Fruit fly (Drosophila melanogaster) whole organism, embryonic: Measurements from ENCODE around the gene MCU.

Source experiments
- Bteb2 ChIP-seq: fragments of 200-800 bp; sonication (Bioruptor generic); optimal IDR thresholded peaks from 2 replicates; lab custom pipeline; 2016; ENCODE audit warnings: missing biosample characterization, missing genetic modification characterization
- CG10431 ChIP-seq: fragments of 200-800 bp; sonication (Bioruptor generic); optimal IDR thresholded peaks from 3 replicates; lab custom pipeline; 2018; ENCODE audit warnings: missing biosample characterization, mild to moderate bottlenecking, missing genetic modification characterization
- CG12391 ChIP-seq: fragments of 200-800 bp; sonication (Bioruptor generic); optimal IDR thresholded peaks from 3 replicates; lab custom pipeline; 2018; ENCODE audit warnings: missing biosample characterization, mild to moderate bottlenecking, missing genetic modification characterization, moderate library complexity
- CG12769 ChIP-seq: fragments of 200-800 bp; sonication (Bioruptor generic); optimal IDR thresholded peaks from 2 replicates; lab custom pipeline; 2019; ENCODE audit warnings: missing biosample characterization, mild to moderate bottlenecking, missing genetic modification characterization, moderate library complexity
- CG17328 ChIP-seq: fragments of 200-800 bp; sonication (Bioruptor generic); IDR thresholded peaks from 2 replicates; pipeline ENCODE4 v1.3.6; 2022; ENCODE audit warnings: missing biosample characterization, missing genetic modification characterization
- CG18011 ChIP-seq: fragments of 200-800 bp; sonication (Bioruptor generic); optimal IDR thresholded peaks from 2 replicates; lab custom pipeline; 2017; ENCODE audit warnings: missing biosample characterization, missing genetic modification characterization, mild to moderate bottlenecking, moderate library complexity, missing genotype
- CG18476 ChIP-seq: fragments of 200-800 bp; sonication (Bioruptor generic); optimal IDR thresholded peaks from 2 replicates; lab custom pipeline; 2016; ENCODE audit warnings: missing biosample characterization, mild to moderate bottlenecking, missing genetic modification characterization
- CG31224 ChIP-seq: fragments of 200-800 bp; sonication (Bioruptor generic); IDR thresholded peaks from 2 replicates; pipeline ENCODE4 v1.3.6; 2022; ENCODE audit warnings: missing biosample characterization, missing genetic modification characterization
- CG3407 ChIP-seq: fragments of 200-800 bp; sonication (Bioruptor generic); optimal IDR thresholded peaks from 2 replicates; lab custom pipeline; 2018; ENCODE audit warnings: missing biosample characterization, mild to moderate bottlenecking, missing genetic modification characterization
- CG4360 ChIP-seq: fragments of 200-800 bp; sonication (Bioruptor generic); IDR thresholded peaks from 2 replicates; pipeline ENCODE4 v1.3.6; 2022; ENCODE audit warnings: missing biosample characterization, missing genetic modification characterization
- CG5953 ChIP-seq: fragments of 200-800 bp; sonication (Bioruptor generic); IDR thresholded peaks from 2 replicates; pipeline ENCODE4 v1.3.6; 2022; ENCODE audit warnings: missing biosample characterization, missing genetic modification characterization
- CG6175 ChIP-seq: fragments of 200-800 bp; sonication (Bioruptor generic); IDR thresholded peaks from 3 replicates; pipeline ENCODE4 v1.3.6; 2022; ENCODE audit warnings: missing biosample characterization, missing genetic modification characterization
- CG6854 ChIP-seq: fragments of 200-800 bp; sonication (Bioruptor generic); optimal IDR thresholded peaks from 3 replicates; lab custom pipeline; 2017; ENCODE audit warnings: missing biosample characterization, mild to moderate bottlenecking, missing genetic modification characterization
- CG7786 ChIP-seq: fragments of 200-800 bp; sonication (Bioruptor generic); optimal IDR thresholded peaks from 2 replicates; lab custom pipeline; 2016; ENCODE audit warnings: missing biosample characterization, missing genetic modification characterization
- CG7963 ChIP-seq: fragments of 200-800 bp; sonication (Bioruptor generic); IDR thresholded peaks from 3 replicates; pipeline ENCODE4 v1.3.6; 2022; ENCODE audit warnings: missing biosample characterization, missing genetic modification characterization; ENCODE audit not compliant: partially characterized antibody
- CG8765 ChIP-seq: fragments of 200-800 bp; sonication (Bioruptor generic); IDR thresholded peaks from 2 replicates; pipeline ENCODE4 v1.3.6; 2022; ENCODE audit warnings: missing biosample characterization, missing genetic modification characterization
- Doc3 ChIP-seq: fragments of 200-800 bp; sonication (Bioruptor generic); IDR thresholded peaks from 3 replicates; pipeline ENCODE4 v1.3.6; 2022; ENCODE audit warnings: missing biosample characterization, missing genetic modification characterization; ENCODE audit not compliant: partially characterized antibody
- Dp ChIP-seq: fragments of 200-800 bp; sonication (Bioruptor generic); optimal IDR thresholded peaks from 2 replicates; lab custom pipeline; 2018; ENCODE audit warnings: missing biosample characterization, mild to moderate bottlenecking, missing genetic modification characterization, moderate library complexity
- Drgx ChIP-seq: fragments of 200-800 bp; sonication (Bioruptor generic); IDR thresholded peaks from 2 replicates; pipeline ENCODE4 v1.3.6; 2022; ENCODE audit warnings: missing biosample characterization, missing genetic modification characterization
- HLHmδ ChIP-seq: fragments of 200-800 bp; sonication (Bioruptor generic); optimal IDR thresholded peaks from 2 replicates; lab custom pipeline; 2018; ENCODE audit warnings: missing biosample characterization, mild to moderate bottlenecking, missing genetic modification characterization, moderate library complexity
- HmgZ ChIP-seq: fragments of 200-800 bp; sonication (Bioruptor generic); optimal IDR thresholded peaks from 2 replicates; lab custom pipeline; 2018; ENCODE audit warnings: missing biosample characterization, mild to moderate bottlenecking, missing genetic modification characterization
- Med ChIP-seq: fragments of 200-800 bp; sonication (Bioruptor generic); peaks from one replicate; lab custom pipeline; 2016; ENCODE audit warnings: missing biosample characterization, missing genetic modification characterization, mild to moderate bottlenecking, inconsistent platforms, moderate library complexity
- Nf-YB ChIP-seq: fragments of 200-800 bp; sonication (Bioruptor generic); optimal IDR thresholded peaks from 3 replicates; lab custom pipeline; 2019; ENCODE audit warnings: missing biosample characterization, mild to moderate bottlenecking, missing genetic modification characterization, moderate library complexity
- Rx ChIP-seq: fragments of 200-800 bp; sonication (Bioruptor generic); IDR thresholded peaks from 2 replicates; pipeline ENCODE4 v1.3.6; 2022; ENCODE audit warnings: missing biosample characterization, missing genetic modification characterization
- Sox102F ChIP-seq: fragments of 200-800 bp; sonication (Bioruptor generic); optimal IDR thresholded peaks from 2 replicates; lab custom pipeline; 2018; ENCODE audit warnings: missing biosample characterization, mild to moderate bottlenecking, missing genetic modification characterization, moderate library complexity
- Sry-δ ChIP-seq: fragments of 200-800 bp; sonication (Bioruptor generic); optimal IDR thresholded peaks from 2 replicates; lab custom pipeline; 2016; ENCODE audit warnings: missing biosample characterization, missing genetic modification characterization
- Ssrp ChIP-seq: fragments of 200-800 bp; sonication (Bioruptor generic); optimal IDR thresholded peaks from 2 replicates; lab custom pipeline; 2018; ENCODE audit warnings: missing biosample characterization, mild to moderate bottlenecking, missing genetic modification characterization, moderate library complexity
- ara ChIP-seq: fragments of 200-800 bp; sonication (Bioruptor generic); IDR thresholded peaks from 2 replicates; pipeline ENCODE4 v1.3.6; 2022; ENCODE audit warnings: missing biosample characterization, missing genetic modification characterization
- ato ChIP-seq: fragments of 200-800 bp; sonication (Bioruptor generic); IDR thresholded peaks from 2 replicates; pipeline ENCODE4 v1.3.6; 2022; ENCODE audit warnings: missing biosample characterization, missing genetic modification characterization; ENCODE audit not compliant: partially characterized antibody
- chif ChIP-seq, 2 experiments: fragments of 200-800 bp; sonication (Bioruptor generic); optimal IDR thresholded peaks; 3 replicates each; lab custom pipeline; 2016; ENCODE audit warnings: missing biosample characterization in 2 of 2, missing genetic modification characterization in 2 of 2
- ci ChIP-seq: fragments of 200-800 bp; sonication (Bioruptor generic); IDR thresholded peaks from 3 replicates; pipeline ENCODE4 v1.3.6; 2022; ENCODE audit warnings: missing biosample characterization, missing genetic modification characterization
- crc ChIP-seq: fragments of 200-800 bp; sonication (Bioruptor generic); optimal IDR thresholded peaks from 2 replicates; lab custom pipeline; 2016; ENCODE audit warnings: missing biosample characterization, missing genetic modification characterization
- dmrt11E ChIP-seq: fragments of 200-800 bp; sonication (Bioruptor generic); optimal IDR thresholded peaks from 3 replicates; lab custom pipeline; 2018; ENCODE audit warnings: missing biosample characterization, mild to moderate bottlenecking, missing genetic modification characterization, moderate library complexity
- ems ChIP-seq: fragments of 200-800 bp; sonication (Bioruptor generic); optimal IDR thresholded peaks from 3 replicates; lab custom pipeline; 2016; ENCODE audit warnings: missing biosample characterization, missing genetic modification characterization
- grau ChIP-seq: fragments of 200-800 bp; optimal IDR thresholded peaks from 3 replicates; lab custom pipeline; 2019; ENCODE audit warnings: missing biosample characterization, mild to moderate bottlenecking, missing genetic modification characterization, moderate library complexity
- inv ChIP-seq: fragments of 200-800 bp; sonication (Bioruptor generic); IDR thresholded peaks from 2 replicates; pipeline ENCODE4 v1.3.6; 2022; ENCODE audit warnings: missing biosample characterization, missing genetic modification characterization; ENCODE audit not compliant: partially characterized antibody
- ken ChIP-seq: fragments of 200-800 bp; sonication (Bioruptor generic); IDR thresholded peaks from 3 replicates; pipeline ENCODE4 v1.3.6; 2022; ENCODE audit warnings: missing biosample characterization, missing genetic modification characterization
- lbe ChIP-seq: fragments of 200-800 bp; sonication (Bioruptor generic); optimal IDR thresholded peaks from 2 replicates; lab custom pipeline; 2016; ENCODE audit warnings: missing biosample characterization, mild to moderate bottlenecking, missing genetic modification characterization
- lola ChIP-seq, 3 experiments: fragments of >200 bp in 2 of 3; fragments of 200-800 bp in 1 of 3; sonication (Bioruptor generic) in 1 of 3; optimal IDR thresholded peaks; 2 replicates each; lab custom pipeline; 2017 to 2019; ENCODE audit warnings: missing biosample characterization in 3 of 3, missing genetic modification characterization in 3 of 3, mild to moderate bottlenecking in 1 of 3, moderate library complexity in 1 of 3
- mirr ChIP-seq: fragments of 200-800 bp; sonication (Bioruptor generic); optimal IDR thresholded peaks from 3 replicates; lab custom pipeline; 2018; ENCODE audit warnings: missing biosample characterization, mild to moderate bottlenecking, missing genetic modification characterization
- mld ChIP-seq: fragments of 200-800 bp; sonication (Bioruptor generic); IDR thresholded peaks from 3 replicates; pipeline ENCODE4 v1.3.6; 2022; ENCODE audit warnings: missing biosample characterization, missing genetic modification characterization; ENCODE audit not compliant: partially characterized antibody
- nau ChIP-seq: fragments of 200-800 bp; sonication (Bioruptor generic); optimal IDR thresholded peaks from 3 replicates; lab custom pipeline; 2017; ENCODE audit warnings: missing biosample characterization, mild to moderate bottlenecking, missing genetic modification characterization, missing genetic modification reagents
- sd ChIP-seq: fragments of 200-800 bp; sonication (Bioruptor generic); optimal IDR thresholded peaks from 3 replicates; lab custom pipeline; 2018; ENCODE audit warnings: missing biosample characterization, mild to moderate bottlenecking, missing genetic modification characterization, moderate library complexity
- seq ChIP-seq: fragments of 200-800 bp; sonication (Bioruptor generic); IDR thresholded peaks from 2 replicates; pipeline ENCODE4 v1.3.6; 2022; ENCODE audit warnings: missing biosample characterization, missing genetic modification characterization
- slbo ChIP-seq: fragments of 200-800 bp; sonication (Bioruptor generic); IDR thresholded peaks from 2 replicates; pipeline ENCODE4 v1.3.6; 2022; ENCODE audit warnings: missing biosample characterization, missing genetic modification characterization
- so ChIP-seq: fragments of 200-800 bp; sonication (Bioruptor generic); IDR thresholded peaks from 3 replicates; pipeline ENCODE4 v1.3.6; 2022; ENCODE audit warnings: missing biosample characterization, missing genetic modification characterization
- stwl ChIP-seq: fragments of 200-800 bp; sonication (Bioruptor generic); optimal IDR thresholded peaks from 3 replicates; lab custom pipeline; 2018; ENCODE audit warnings: missing biosample characterization, mild to moderate bottlenecking, missing genetic modification characterization, moderate library complexity
- twi ChIP-seq: fragments of 200-800 bp; optimal IDR thresholded peaks from 2 replicates; lab custom pipeline; 2019; ENCODE audit warnings: missing biosample characterization, mild to moderate bottlenecking, missing genetic modification characterization, moderate library complexity
- wek ChIP-seq: fragments of 200-800 bp; sonication (Bioruptor generic); optimal IDR thresholded peaks from 3 replicates; lab custom pipeline; 2018; ENCODE audit warnings: missing biosample characterization, mild to moderate bottlenecking, missing genetic modification characterization, moderate library complexity
- yki ChIP-seq: fragments of >200 bp; optimal IDR thresholded peaks from 3 replicates; lab custom pipeline; 2018

Gene MCU

DNA sequence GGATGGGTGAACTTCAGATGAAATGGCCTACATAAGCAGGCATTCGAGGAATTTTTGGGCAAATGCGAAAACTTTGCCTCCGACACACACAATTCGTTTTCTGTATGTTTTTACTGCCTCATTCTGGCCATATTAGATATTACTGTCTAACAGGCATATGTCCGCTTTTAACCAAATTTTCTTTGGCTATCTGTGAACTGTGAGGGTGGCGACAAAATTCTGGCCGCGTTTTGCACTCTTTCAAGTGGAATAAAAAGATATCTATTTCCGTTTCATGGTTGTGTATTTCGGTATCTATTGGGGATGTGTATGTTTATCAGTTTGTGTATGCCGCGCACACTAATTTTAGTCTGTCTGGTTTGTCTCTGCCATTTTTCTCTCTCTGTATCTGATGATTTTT lies 8.0 kb downstream of the MCU start:
- TF ChIP-seq CG12769 (peak; percentile 51), stwl (no peak), Rx (GFP tag; lab: Robert Waterston, UW) (no peak), grau (no peak), CG4360 (no peak), Med (GFP tag; lab: Kevin White, UChicago) (peak; percentile 42), yki (lab: Kevin White, UChicago) (no peak), sd (peak; percentile 61), CG17328 (GFP tag; lab: Robert Waterston, UW) (no peak), mirr (GFP tag; lab: Kevin White, UChicago) (peak; percentile 2)
- TF ChIP-seq, all 482 proteins: peak for 4

DNA sequence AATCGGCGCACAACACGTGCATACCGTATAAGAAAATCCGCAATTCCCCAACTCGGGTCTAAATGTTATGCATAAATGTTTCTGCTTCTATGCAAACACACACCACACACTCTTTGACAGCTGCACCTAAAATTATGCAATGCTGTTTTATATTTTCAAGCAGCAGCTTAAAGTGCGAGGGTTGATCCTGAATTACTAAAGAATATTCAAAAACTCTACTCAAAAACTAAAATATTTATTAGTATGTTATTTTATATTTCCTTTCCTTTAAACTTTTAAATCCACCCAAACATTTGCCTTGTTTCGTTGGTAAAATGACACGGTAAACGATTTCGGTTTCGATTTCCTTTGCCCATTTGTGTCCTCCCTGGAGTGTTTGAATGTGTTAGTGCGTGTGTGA lies 10.5 kb downstream of the MCU start:
- TF ChIP-seq lbe = no peak
- TF ChIP-seq grau = peak; percentile 21
- TF ChIP-seq ato (GFP tag; lab: Robert Waterston, UW) = no peak
- TF ChIP-seq CG12391 (tag; lab: Kevin White, UChicago) = no peak
- TF ChIP-seq seq (GFP tag; lab: Robert Waterston, UW) = peak; percentile 29; the same call in 1 of the 2 replicates
- TF ChIP-seq crc (GFP tag; lab: Kevin White, UChicago) = no peak
- no peak for TF ChIP-seq Nf-YB (GFP tag; lab: Kevin White, UChicago)
- TF ChIP-seq CG6175 (GFP tag; lab: Robert Waterston, UW) = no peak
- no peak for TF ChIP-seq nau (GFP tag; lab: Kevin White, UChicago)
- TF ChIP-seq CG31224 (GFP tag; lab: Robert Waterston, UW) = no peak
- TF ChIP-seq HLHmδ (GFP tag; lab: Kevin White, UChicago) = no peak
- no peak for TF ChIP-seq wek
- TF ChIP-seq slbo (GFP tag; lab: Robert Waterston, UW) = peak; percentile 48
- no peak for TF ChIP-seq CG3407 (GFP tag; lab: Kevin White, UChicago)
- TF ChIP-seq chif (GFP tag; optimal IDR thresholded peaks at IDR 0.05; lab: Kevin White, UChicago) = no peak
- 0 out of 2 replicates have a peak, but pooled peaks have one; percentile 10 for TF ChIP-seq Drgx (GFP tag; lab: Robert Waterston, UW)
- no peak for TF ChIP-seq CG5953 (GFP tag; lab: Robert Waterston, UW)
- no peak for TF ChIP-seq CG8765 (GFP tag; lab: Robert Waterston, UW)
- peak; percentile 40 for TF ChIP-seq twi (tag; lab: Kevin White, UChicago)
- peak; percentile 80 for TF ChIP-seq CG18476 (GFP tag; lab: Kevin White, UChicago)
- no peak for TF ChIP-seq CG7963 (GFP tag; lab: Robert Waterston, UW)
- no peak for TF ChIP-seq ken (GFP tag; lab: Robert Waterston, UW)
- TF ChIP-seq Doc3 (GFP tag; lab: Robert Waterston, UW) = no peak
- no peak for TF ChIP-seq ara (GFP tag; lab: Robert Waterston, UW)
- peak; percentile 29 for TF ChIP-seq Sox102F (GFP tag; lab: Kevin White, UChicago)
- peak; percentile 23 for TF ChIP-seq Ssrp (tag; lab: Kevin White, UChicago)
- TF ChIP-seq ci (GFP tag; lab: Robert Waterston, UW) = peak; percentile 11; the same call in 1 of the 3 replicates
- no peak for TF ChIP-seq CG6854 (GFP tag; lab: Kevin White, UChicago)
- no peak for TF ChIP-seq Bteb2 (GFP tag; lab: Kevin White, UChicago)
- TF ChIP-seq mld = no peak
- TF ChIP-seq Sry-δ (GFP tag; lab: Kevin White, UChicago) = no peak
- no peak for TF ChIP-seq CG18011 (GFP tag; lab: Kevin White, UChicago)
- 0 out of 3 replicates have a peak, but pooled peaks have one; percentile 8 for TF ChIP-seq so
- TF ChIP-seq HmgZ (tag; lab: Kevin White, UChicago) = no peak
- TF ChIP-seq CG10431 = no peak
- peak; percentile 42 for TF ChIP-seq dmrt11E (tag; lab: Kevin White, UChicago)
- no peak for TF ChIP-seq ems
- no peak for TF ChIP-seq inv (GFP tag; lab: Robert Waterston, UW)
- TF ChIP-seq CG7786 = no peak
- no peak for TF ChIP-seq lola (GFP tag; optimal IDR thresholded peaks at IDR 0.05; lab: Kevin White, UChicago)
- TF ChIP-seq Dp = no peak
